Fruit fly (Drosophila melanogaster): ENCODE results near the gene kirre.

The kirre gene

DNA sequence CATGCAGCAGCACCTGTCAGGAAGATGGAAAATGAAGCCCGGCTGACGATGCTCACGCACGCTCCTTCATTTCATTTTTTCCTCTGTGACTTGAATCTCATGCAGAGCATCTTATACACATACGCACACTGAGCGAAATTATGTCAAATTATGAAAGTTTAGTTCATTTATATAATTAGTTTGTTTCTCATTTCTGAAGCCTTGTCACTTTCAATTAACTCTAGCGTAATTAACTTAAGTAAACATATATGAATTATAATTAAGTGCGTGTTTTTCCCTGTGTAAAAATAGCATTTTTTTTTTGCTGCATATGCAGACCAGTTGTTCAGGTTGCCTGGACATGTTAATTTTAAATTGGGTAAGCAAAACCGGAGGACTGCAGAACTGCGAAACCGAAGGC lies 276.3 kb downstream of the kirre start:
- TF ChIP-seq Myc (optimal IDR thresholded peaks at IDR 0.05) (no peak), psq (optimal IDR thresholded peaks at IDR 0.05) (no peak), h (optimal IDR thresholded peaks at IDR 0.05) (no peak), Sin3A (optimal IDR thresholded peaks at IDR 0.05) (no peak), insv (optimal IDR thresholded peaks at IDR 0.05) (no peak), ttk (optimal IDR thresholded peaks at IDR 0.05) (no peak)

DNA sequence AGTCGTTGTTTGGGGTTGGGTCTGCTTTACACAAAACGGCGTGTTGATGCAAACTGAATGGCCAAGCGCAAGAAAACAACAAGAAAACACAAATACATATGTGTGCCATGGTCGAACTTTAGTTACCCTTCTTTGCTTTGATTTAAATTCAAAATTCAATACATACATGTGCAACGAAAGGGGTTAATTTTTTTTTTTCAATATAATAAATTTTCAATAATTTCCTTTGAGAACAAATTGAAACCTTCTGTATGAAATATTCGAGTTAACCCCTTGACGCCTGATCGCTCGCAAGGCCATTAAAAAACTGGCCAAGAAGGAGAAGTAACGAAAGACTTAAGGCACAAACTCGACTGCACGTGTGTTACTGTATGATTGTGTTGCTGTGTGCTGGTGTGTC lies 278.5 kb downstream of the kirre start:
- no peak for TF ChIP-seq insv (optimal IDR thresholded peaks at IDR 0.05)

DNA sequence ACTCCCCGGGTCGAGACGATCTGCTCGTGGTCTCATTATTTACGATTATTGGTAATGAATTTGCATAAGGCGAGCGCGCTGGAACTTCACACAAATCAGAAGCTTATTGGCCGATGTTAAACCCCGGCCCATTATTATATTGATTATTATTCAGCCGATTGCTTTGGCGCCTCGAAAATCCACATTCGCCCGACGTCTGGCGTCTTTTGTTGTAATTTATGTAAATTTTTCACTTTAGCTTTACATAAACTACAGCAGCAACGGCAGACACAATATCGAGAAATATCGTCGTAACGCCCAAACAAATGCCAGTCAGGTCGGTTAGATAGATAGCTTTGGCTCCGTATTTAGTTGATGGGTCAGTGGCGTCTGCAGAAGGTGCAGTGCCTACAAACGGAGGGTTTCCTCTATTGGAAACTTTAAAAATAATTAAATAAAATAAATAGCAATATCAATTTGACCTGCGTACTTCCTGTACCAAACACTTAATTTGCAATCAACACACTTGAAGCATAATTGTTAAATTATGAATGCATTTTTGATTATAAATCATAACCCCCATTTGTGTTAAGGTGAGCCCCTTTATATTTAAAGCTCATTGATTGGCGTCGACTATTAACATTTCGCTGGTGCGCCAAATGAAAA lies 279.3 kb downstream of the kirre start:
- no peak for TF ChIP-seq insv (optimal IDR thresholded peaks at IDR 0.05)

DNA sequence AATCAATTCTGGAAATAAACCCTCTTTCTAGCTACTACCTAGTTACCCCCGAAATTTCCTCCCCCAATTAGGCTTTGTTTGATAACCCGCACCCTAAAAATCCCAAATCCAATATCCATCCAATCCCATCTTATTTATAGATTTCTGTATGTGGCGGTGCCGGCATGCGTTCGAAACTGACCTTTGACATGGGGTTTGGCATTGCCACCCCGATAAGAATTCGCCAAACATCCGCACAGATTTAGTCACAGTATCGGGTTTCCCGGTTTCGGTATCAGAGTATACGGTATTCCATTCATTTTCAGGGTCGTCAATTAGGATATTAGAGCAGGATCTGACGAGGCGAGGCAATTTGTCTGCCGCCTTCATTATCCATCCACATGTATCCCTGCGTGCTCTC lies 281.4 kb downstream of the kirre start:
- no peak for TF ChIP-seq Sin3A (optimal IDR thresholded peaks at IDR 0.05)
- no peak for TF ChIP-seq ttk (optimal IDR thresholded peaks at IDR 0.05)
- no peak for TF ChIP-seq psq (optimal IDR thresholded peaks at IDR 0.05)
- TF ChIP-seq Myc (optimal IDR thresholded peaks at IDR 0.05) = no peak
- TF ChIP-seq h (optimal IDR thresholded peaks at IDR 0.05) = no peak
- no peak for TF ChIP-seq insv (optimal IDR thresholded peaks at IDR 0.05)

DNA sequence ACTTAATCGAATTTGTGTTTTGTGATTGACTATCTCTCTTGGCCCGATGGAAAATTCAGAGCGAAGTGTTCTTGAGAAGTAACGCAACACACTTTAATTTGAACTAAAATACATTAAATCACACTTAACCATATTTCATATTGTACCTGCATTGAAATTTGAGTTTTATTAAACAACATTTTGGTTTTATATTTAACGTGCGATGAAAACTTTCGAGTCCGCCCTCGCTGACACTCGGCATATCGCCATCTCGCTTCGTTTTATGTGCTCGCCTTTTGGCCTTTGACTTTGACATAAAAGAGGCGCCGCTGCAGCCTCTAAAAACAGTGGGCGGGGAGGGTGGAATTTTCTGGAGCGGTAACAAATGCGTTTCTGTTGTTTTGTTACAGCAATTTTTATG lies 282.3 kb downstream of the kirre start:
- TF ChIP-seq psq (optimal IDR thresholded peaks at IDR 0.05) (no peak), ttk (optimal IDR thresholded peaks at IDR 0.05) (no peak), Sin3A (optimal IDR thresholded peaks at IDR 0.05) (no peak), h (optimal IDR thresholded peaks at IDR 0.05) (no peak), Myc (optimal IDR thresholded peaks at IDR 0.05) (no peak)

DNA sequence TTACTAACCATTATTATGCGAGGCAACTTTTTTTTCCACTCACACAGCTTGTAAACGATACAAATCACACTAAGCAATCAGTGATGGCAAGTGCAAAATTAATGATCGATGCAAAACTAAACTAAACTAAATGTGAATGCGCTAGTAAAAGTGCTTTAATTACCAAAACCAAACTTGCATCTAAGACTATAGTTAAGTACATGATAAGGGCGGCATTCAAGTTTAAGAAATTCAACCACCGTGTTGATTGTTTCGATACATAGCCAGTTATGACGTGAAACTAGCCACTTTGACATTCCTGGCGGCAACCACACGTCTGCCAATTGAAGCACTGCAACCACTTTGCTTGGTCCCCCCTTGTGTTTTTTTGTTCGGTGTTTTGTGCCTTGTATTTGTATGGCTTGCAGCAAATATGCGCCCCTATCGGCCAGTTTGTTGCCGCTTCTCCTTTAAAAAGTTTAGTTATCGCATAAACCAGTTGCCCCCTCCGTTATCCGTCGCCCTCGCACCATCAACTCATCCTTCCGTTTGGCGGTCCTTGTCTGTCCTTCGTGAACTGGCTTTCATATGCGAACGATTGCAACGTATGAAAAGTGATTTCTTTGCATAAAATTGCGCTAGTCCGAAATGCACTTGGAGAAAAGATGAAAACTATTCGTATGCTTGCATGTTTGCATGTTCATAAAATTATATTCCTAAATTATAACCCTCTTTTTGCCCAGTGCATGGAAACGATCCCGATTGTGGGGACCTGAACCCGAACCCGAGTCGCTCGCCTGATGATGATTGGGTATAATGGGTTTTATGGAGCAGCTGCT lies 284.4 kb downstream of the kirre start:
- TF ChIP-seq insv (optimal IDR thresholded peaks at IDR 0.05) (no peak), ttk (optimal IDR thresholded peaks at IDR 0.05) (no peak), h (optimal IDR thresholded peaks at IDR 0.05) (no peak), psq (optimal IDR thresholded peaks at IDR 0.05) (no peak), Myc (optimal IDR thresholded peaks at IDR 0.05) (no peak), Sin3A (optimal IDR thresholded peaks at IDR 0.05) (no peak)

DNA sequence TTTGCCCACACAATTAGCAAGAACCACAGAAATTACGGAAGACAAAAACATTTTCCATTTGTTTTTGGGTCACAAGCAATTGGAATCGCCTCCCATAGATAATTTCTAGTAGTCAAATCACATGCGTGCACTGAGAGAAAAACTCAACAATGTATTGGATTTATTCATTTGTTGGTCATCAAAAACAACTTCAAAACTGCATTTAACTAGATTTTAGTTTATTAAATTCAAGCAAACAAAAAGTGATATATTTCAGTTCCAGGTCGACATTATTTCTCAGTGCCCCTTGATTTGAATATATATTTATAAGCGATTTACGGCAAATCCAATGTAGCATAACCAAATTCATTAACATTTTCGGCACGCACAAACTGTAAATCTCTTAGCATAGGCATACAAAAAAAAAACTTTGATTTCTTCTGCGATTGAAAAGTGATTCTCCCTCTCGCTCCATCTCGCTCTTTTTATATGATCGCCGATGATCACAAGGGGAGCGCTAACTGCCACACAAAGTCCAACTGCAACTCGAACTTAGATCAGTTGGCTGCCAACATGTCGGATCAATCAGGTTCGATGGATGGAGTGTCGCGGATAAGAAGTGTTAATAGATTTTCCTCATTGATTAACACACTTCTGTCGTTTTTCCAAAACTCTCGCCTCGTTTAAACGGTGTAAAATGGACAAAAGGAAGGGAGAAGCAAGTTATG lies 285.5 kb downstream of the kirre start:
- TF ChIP-seq insv (optimal IDR thresholded peaks at IDR 0.05) = no peak
- no peak for TF ChIP-seq psq (optimal IDR thresholded peaks at IDR 0.05)
- no peak for TF ChIP-seq Sin3A (optimal IDR thresholded peaks at IDR 0.05)
- no peak for TF ChIP-seq ttk (optimal IDR thresholded peaks at IDR 0.05)
- no peak for TF ChIP-seq h (optimal IDR thresholded peaks at IDR 0.05)
- TF ChIP-seq Myc (optimal IDR thresholded peaks at IDR 0.05) = no peak

DNA sequence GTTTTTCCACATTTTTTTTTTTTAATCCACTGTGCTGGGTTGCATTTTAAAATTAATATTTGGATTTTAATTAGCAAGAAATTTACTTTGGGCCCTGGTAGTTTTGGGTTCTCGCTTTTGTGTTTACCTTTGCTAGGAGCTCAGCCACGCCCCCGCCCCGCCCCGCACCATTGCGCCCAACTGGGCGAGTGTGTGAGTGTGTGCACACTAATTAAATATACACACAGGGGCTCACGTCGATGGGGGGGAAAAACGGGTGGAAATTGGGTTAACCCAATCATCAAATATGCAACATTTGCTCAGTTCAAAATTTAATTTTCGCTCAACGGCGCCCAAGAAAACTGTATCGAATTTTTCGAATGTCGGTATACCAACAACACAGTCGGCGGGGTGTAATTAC lies 287.1 kb downstream of the kirre start:
- TF ChIP-seq insv (optimal IDR thresholded peaks at IDR 0.05) = no peak
- no peak for TF ChIP-seq psq (optimal IDR thresholded peaks at IDR 0.05)
- TF ChIP-seq ttk (optimal IDR thresholded peaks at IDR 0.05) = no peak
- TF ChIP-seq Myc (optimal IDR thresholded peaks at IDR 0.05) = no peak
- no peak for TF ChIP-seq h (optimal IDR thresholded peaks at IDR 0.05)
- TF ChIP-seq Sin3A (optimal IDR thresholded peaks at IDR 0.05) = no peak

DNA sequence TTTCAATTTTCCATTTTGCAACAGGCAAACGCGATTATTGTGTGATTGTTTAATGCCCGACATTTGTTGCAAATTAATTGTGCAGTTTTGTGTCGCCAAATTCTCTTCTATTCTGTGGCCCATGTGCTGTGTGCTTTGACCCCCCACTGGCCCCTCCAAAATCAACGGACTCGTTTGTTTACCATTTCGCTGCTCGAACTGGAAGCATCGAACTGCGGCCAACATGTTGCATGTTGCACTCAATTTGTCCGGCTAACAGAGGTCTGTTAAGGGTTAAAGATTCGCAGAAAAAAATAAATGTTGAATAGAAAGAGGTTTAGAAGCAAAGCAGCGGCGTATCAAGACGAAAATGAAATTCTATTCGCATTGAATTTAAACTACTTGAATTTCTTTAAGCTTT lies 287.5 kb downstream of the kirre start:
- TF ChIP-seq h (optimal IDR thresholded peaks at IDR 0.05) (no peak), Myc (optimal IDR thresholded peaks at IDR 0.05) (no peak), psq (optimal IDR thresholded peaks at IDR 0.05) (no peak), insv (optimal IDR thresholded peaks at IDR 0.05) (no peak), Sin3A (optimal IDR thresholded peaks at IDR 0.05) (no peak), ttk (optimal IDR thresholded peaks at IDR 0.05) (no peak)

DNA sequence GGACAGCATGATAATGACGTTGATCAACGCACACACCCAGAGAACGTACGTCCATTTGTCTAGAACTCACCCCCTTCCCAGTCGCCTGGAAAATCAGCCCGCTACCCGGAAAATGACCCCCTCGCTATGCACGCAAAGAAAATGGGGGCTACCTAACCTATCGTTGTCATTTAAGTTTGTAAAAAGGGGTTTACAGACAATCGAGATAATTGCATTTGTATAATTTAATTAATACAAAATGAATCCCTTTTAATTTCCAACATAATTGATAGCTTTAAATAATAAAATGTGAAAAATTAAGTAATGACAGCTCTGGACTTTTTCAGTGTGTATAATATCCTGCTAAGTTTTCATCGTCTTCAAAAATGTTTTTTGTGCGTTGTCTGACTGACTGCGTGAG lies 291.6 kb downstream of the kirre start:
- no peak for TF ChIP-seq insv (optimal IDR thresholded peaks at IDR 0.05)
- no peak for TF ChIP-seq h (optimal IDR thresholded peaks at IDR 0.05)
- no peak for TF ChIP-seq ttk (optimal IDR thresholded peaks at IDR 0.05)
- no peak for TF ChIP-seq psq (optimal IDR thresholded peaks at IDR 0.05)
- TF ChIP-seq Myc (optimal IDR thresholded peaks at IDR 0.05) = no peak
- no peak for TF ChIP-seq Sin3A (optimal IDR thresholded peaks at IDR 0.05)

DNA sequence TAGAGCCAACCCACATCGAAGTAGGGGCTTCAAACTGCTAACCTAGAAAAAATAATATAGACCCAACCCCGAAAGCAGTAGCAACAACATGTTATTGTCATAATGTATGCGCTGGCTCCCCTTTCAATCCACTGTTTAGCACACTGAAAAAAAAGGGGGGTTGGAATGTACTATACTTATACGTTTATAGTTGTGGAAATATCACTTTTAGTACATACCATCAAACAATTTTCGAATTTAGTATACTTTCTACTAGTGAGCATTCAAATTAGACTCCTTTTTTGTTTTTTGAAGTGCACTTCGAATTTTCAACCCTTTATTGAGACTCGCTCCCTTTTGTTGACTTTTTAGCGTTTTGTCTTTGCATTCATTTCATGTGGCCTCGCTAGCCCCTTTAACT lies 296.3 kb downstream of the kirre start:
- TF ChIP-seq insv (optimal IDR thresholded peaks at IDR 0.05) = no peak
- TF ChIP-seq ttk (optimal IDR thresholded peaks at IDR 0.05) = no peak
- no peak for TF ChIP-seq Myc (optimal IDR thresholded peaks at IDR 0.05)
- TF ChIP-seq psq (optimal IDR thresholded peaks at IDR 0.05) = no peak
- TF ChIP-seq h (optimal IDR thresholded peaks at IDR 0.05) = no peak
- no peak for TF ChIP-seq Sin3A (optimal IDR thresholded peaks at IDR 0.05)

DNA sequence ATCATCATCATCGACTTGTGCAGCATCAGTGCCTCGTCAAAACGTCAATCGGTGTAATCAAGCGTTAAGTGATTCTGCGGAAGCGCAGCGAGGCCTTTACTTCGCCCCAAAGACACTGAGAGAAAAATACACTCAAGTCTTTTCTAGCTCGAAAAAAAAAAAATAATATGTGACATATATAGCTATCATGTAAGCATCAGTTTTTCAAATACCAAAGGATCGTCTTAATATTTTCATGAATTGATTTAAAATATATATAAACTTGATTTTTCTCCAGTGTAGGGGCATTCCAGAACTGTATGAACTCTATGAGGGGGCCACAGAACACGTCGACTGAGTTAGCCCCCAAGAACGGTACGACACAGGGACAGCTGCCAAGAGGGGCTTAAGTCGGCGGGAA lies 299.6 kb downstream of the kirre start:
- TF ChIP-seq psq (optimal IDR thresholded peaks at IDR 0.05) (no peak), Myc (optimal IDR thresholded peaks at IDR 0.05) (no peak), insv (optimal IDR thresholded peaks at IDR 0.05) (no peak), h (optimal IDR thresholded peaks at IDR 0.05) (no peak), ttk (optimal IDR thresholded peaks at IDR 0.05) (no peak), Sin3A (optimal IDR thresholded peaks at IDR 0.05) (no peak)
